Fruit fly (Drosophila melanogaster) whole organism, prepupa: ENCODE data around the gene CG13972.

Source experiments
- CG15336 ChIP-seq: fragments of 200-800 bp; sonication (Bioruptor generic); IDR thresholded peaks from 2 replicates; pipeline ENCODE4 v1.3.6; 2022; ENCODE audit warnings: missing biosample characterization, missing genetic modification characterization
- CG31627 ChIP-seq: fragments of 200-800 bp; sonication (Bioruptor generic); optimal IDR thresholded peaks from 3 replicates; lab custom pipeline; 2016; ENCODE audit warnings: missing biosample characterization, missing genetic modification characterization
- CG6792 ChIP-seq: fragments of 200-800 bp; sonication (Bioruptor generic); optimal IDR thresholded peaks from 3 replicates; lab custom pipeline; 2016; ENCODE audit warnings: missing biosample characterization, missing genetic modification characterization
- CG6808 ChIP-seq: fragments of 200-800 bp; sonication (Bioruptor generic); optimal IDR thresholded peaks from 3 replicates; lab custom pipeline; 2017; ENCODE audit warnings: missing biosample characterization, missing genetic modification characterization, mild to moderate bottlenecking, moderate library complexity, missing genetic modification reagents
- CG6854 ChIP-seq: fragments of 200-800 bp; sonication (Bioruptor generic); optimal IDR thresholded peaks from 2 replicates; lab custom pipeline; 2017; ENCODE audit warnings: missing biosample characterization, mild to moderate bottlenecking, missing genetic modification characterization
- OdsH ChIP-seq: fragments of 200-800 bp; sonication (Bioruptor generic); optimal IDR thresholded peaks from 3 replicates; lab custom pipeline; 2016; ENCODE audit warnings: missing biosample characterization, missing genetic modification characterization
- Sox102F ChIP-seq: fragments of 200-800 bp; sonication (Bioruptor generic); optimal IDR thresholded peaks from 2 replicates; lab custom pipeline; 2016; ENCODE audit warnings: missing biosample characterization, mild to moderate bottlenecking, missing genetic modification characterization
- achi ChIP-seq: fragments of 200-800 bp; sonication (Bioruptor generic); optimal IDR thresholded peaks from 3 replicates; lab custom pipeline; 2016; ENCODE audit warnings: missing biosample characterization, missing genetic modification characterization
- acj6 ChIP-seq: fragments of 200-800 bp; sonication (Bioruptor generic); optimal IDR thresholded peaks from 3 replicates; lab custom pipeline; 2016; ENCODE audit warnings: missing biosample characterization, missing genetic modification characterization
- dsx ChIP-seq: fragments of 200-800 bp; optimal IDR thresholded peaks from 3 replicates; lab custom pipeline; 2019; ENCODE audit warnings: missing biosample characterization, mild to moderate bottlenecking, missing genetic modification characterization, moderate library complexity; ENCODE audit not compliant: poor library complexity, severe bottlenecking
- topi ChIP-seq: fragments of 200-800 bp; sonication (Bioruptor generic); optimal IDR thresholded peaks from 3 replicates; lab custom pipeline; 2016; ENCODE audit warnings: missing biosample characterization, missing genetic modification characterization

dm6 chr3R:27553921-27554320 lies 36.9 kb upstream of the CG13972 start:
- TF ChIP-seq Sox102F (peak; percentile 85), CG15336 (GFP tag; lab: Robert Waterston, UW) (peak; percentile 93), CG31627 (GFP tag; lab: Kevin White, UChicago) (peak; percentile 86), CG6808 (GFP tag; lab: Kevin White, UChicago) (peak; percentile 57), acj6 (peak; percentile 91), OdsH (GFP tag; lab: Kevin White, UChicago) (peak; percentile 88), topi (GFP tag; lab: Kevin White, UChicago) (peak; percentile 89), dsx (GFP tag; lab: Kevin White, UChicago) (no peak), achi (GFP tag; lab: Kevin White, UChicago) (peak; percentile 85), CG6854 (peak; percentile 52), CG6792 (GFP tag; lab: Kevin White, UChicago) (peak; percentile 89)
